Worm (Caenorhabditis elegans) whole organism, mixed stage, embryonic: ENCODE results near the gene F53C11.9.

Experiments
- M03D4.4 ChIP-seq: sonication (generic microtip); optimal IDR thresholded peaks from 2 replicates; lab custom pipeline; 2017; ENCODE audit warnings: mild to moderate bottlenecking, missing genetic modification characterization, missing compliant biosample characterization
- bed-3 ChIP-seq: fragments of 200-800 bp; sonication (Bioruptor generic); optimal IDR thresholded peaks from 3 replicates; lab custom pipeline; 2018; ENCODE audit warnings: mild to moderate bottlenecking, missing genetic modification characterization, moderate library complexity, missing compliant biosample characterization
- blmp-1 ChIP-seq: fragments of 150-350 bp; optimal IDR thresholded peaks from 2 replicates; lab custom pipeline; 2014; ENCODE audit warnings: missing biosample characterization, missing genetic modification characterization
- ceh-39 ChIP-seq: fragments of 150-350 bp; optimal IDR thresholded peaks from 2 replicates; lab custom pipeline; 2014; ENCODE audit warnings: missing biosample characterization, missing genetic modification characterization
- ceh-83 ChIP-seq: fragments of 200-800 bp; sonication (Bioruptor generic); optimal IDR thresholded peaks from 2 replicates; lab custom pipeline; 2018; ENCODE audit warnings: mild to moderate bottlenecking, missing genetic modification characterization, missing compliant biosample characterization
- ces-1 ChIP-seq: fragments of 150-350 bp; optimal IDR thresholded peaks from 2 replicates; lab custom pipeline; 2014; ENCODE audit warnings: missing biosample characterization, missing genetic modification reagents, missing genetic modification characterization
- cnd-1 ChIP-seq: fragments of 200-800 bp; sonication (Bioruptor generic); optimal IDR thresholded peaks from 2 replicates; lab custom pipeline; 2018; ENCODE audit warnings: mild to moderate bottlenecking, missing genetic modification characterization, missing compliant biosample characterization
- drap-1 ChIP-seq: fragments of 200-800 bp; sonication (Bioruptor generic); optimal IDR thresholded peaks from 3 replicates; lab custom pipeline; 2018; ENCODE audit warnings: mild to moderate bottlenecking, missing genetic modification characterization, missing compliant biosample characterization
- elt-1 ChIP-seq: sonication (generic microtip); optimal IDR thresholded peaks from 2 replicates; lab custom pipeline; 2017; ENCODE audit warnings: missing genetic modification characterization, mild to moderate bottlenecking, missing compliant biosample characterization, antibody characterized with exemption, moderate library complexity, borderline replicate concordance; ENCODE audit not compliant: insufficient read depth
- elt-3 ChIP-seq: fragments of 150-350 bp; optimal IDR thresholded peaks from 2 replicates; lab custom pipeline; 2014; ENCODE audit warnings: missing biosample characterization, missing genetic modification characterization
- flh-1 ChIP-seq: fragments of 200-800 bp; sonication (Bioruptor generic); optimal IDR thresholded peaks from 2 replicates; lab custom pipeline; 2018; ENCODE audit warnings: mild to moderate bottlenecking, missing genetic modification characterization, moderate library complexity, missing compliant biosample characterization
- ham-2 ChIP-seq: fragments of 200-800 bp; sonication (Bioruptor generic); optimal IDR thresholded peaks from 2 replicates; lab custom pipeline; 2018; ENCODE audit warnings: mild to moderate bottlenecking, missing genetic modification characterization, missing compliant biosample characterization
- hlh-1 ChIP-seq: fragments of 150-350 bp; optimal IDR thresholded peaks from 2 replicates; lab custom pipeline; 2014; ENCODE audit warnings: missing biosample characterization, missing genetic modification reagents, missing genetic modification characterization
- lin-13 ChIP-seq: fragments of 150-350 bp; optimal IDR thresholded peaks from 2 replicates; lab custom pipeline; 2014; ENCODE audit warnings: missing biosample characterization, missing genetic modification characterization
- lin-32 ChIP-seq: fragments of 200-800 bp; sonication (Bioruptor generic); optimal IDR thresholded peaks from 2 replicates; lab custom pipeline; 2018; ENCODE audit warnings: mild to moderate bottlenecking, missing genetic modification characterization, missing compliant biosample characterization
- lsy-2 ChIP-seq: fragments of 150-350 bp; optimal IDR thresholded peaks from 2 replicates; lab custom pipeline; 2014; ENCODE audit warnings: missing biosample characterization, missing genetic modification characterization
- mep-1 ChIP-seq: fragments of 150-350 bp; optimal IDR thresholded peaks from 2 replicates; lab custom pipeline; 2017; ENCODE audit warnings: missing biosample characterization, missing genetic modification reagents, missing genetic modification characterization, inconsistent platforms
- mls-2 ChIP-seq: sonication (generic microtip); optimal IDR thresholded peaks from 2 replicates; lab custom pipeline; 2016; ENCODE audit warnings: mild to moderate bottlenecking, missing genetic modification characterization, moderate library complexity, missing compliant biosample characterization
- nhr-12 ChIP-seq: fragments of 150-350 bp; optimal IDR thresholded peaks from 2 replicates; lab custom pipeline; 2014; ENCODE audit warnings: missing biosample characterization, missing genetic modification characterization
- nhr-2 ChIP-seq: fragments of 150-350 bp; optimal IDR thresholded peaks from 2 replicates; lab custom pipeline; 2014; ENCODE audit warnings: missing biosample characterization, missing genetic modification characterization
- nhr-237 ChIP-seq: fragments of 150-350 bp; optimal IDR thresholded peaks from 2 replicates; lab custom pipeline; 2014; ENCODE audit warnings: missing biosample characterization, missing genetic modification characterization
- pha-4 ChIP-seq: fragments of 150-350 bp; optimal IDR thresholded peaks from 2 replicates; lab custom pipeline; 2018; ENCODE audit warnings: missing biosample characterization, missing genetic modification reagents, missing genetic modification characterization
- sem-2 ChIP-seq: fragments of 200-800 bp; sonication (Bioruptor generic); optimal IDR thresholded peaks from 2 replicates; lab custom pipeline; 2018; ENCODE audit warnings: mild to moderate bottlenecking, missing genetic modification characterization, missing compliant biosample characterization
- snpc-4 ChIP-seq: fragments of 150-350 bp; optimal IDR thresholded peaks from 2 replicates; lab custom pipeline; 2014; ENCODE audit warnings: missing biosample characterization, missing genetic modification characterization
- sptf-1 ChIP-seq: sonication (generic microtip); optimal IDR thresholded peaks from 2 replicates; lab custom pipeline; 2017; ENCODE audit warnings: mild to moderate bottlenecking, missing genetic modification characterization, moderate library complexity, missing compliant biosample characterization
- tbx-8 ChIP-seq: fragments of 200-800 bp; sonication (Bioruptor generic); optimal IDR thresholded peaks from 2 replicates; lab custom pipeline; 2018; ENCODE audit warnings: mild to moderate bottlenecking, missing genetic modification characterization, moderate library complexity, missing compliant biosample characterization
- unc-120 ChIP-seq: sonication (generic microtip); optimal IDR thresholded peaks from 2 replicates; lab custom pipeline; 2017; ENCODE audit warnings: missing genetic modification characterization, missing compliant biosample characterization; ENCODE audit not compliant: poor library complexity, severe bottlenecking
- unc-62 ChIP-seq: fragments of 150-350 bp; optimal IDR thresholded peaks from 2 replicates; lab custom pipeline; 2014; ENCODE audit warnings: missing biosample characterization, missing genetic modification reagents, missing genetic modification characterization
- zip-8 ChIP-seq: fragments of 150-350 bp; optimal IDR thresholded peaks from 2 replicates; lab custom pipeline; 2014; ENCODE audit warnings: missing biosample characterization, missing genetic modification characterization
- ztf-11 ChIP-seq: fragments of 150-350 bp; optimal IDR thresholded peaks from 2 replicates; lab custom pipeline; 2014; ENCODE audit warnings: missing biosample characterization, missing genetic modification characterization

The F53C11.9 gene

DNA sequence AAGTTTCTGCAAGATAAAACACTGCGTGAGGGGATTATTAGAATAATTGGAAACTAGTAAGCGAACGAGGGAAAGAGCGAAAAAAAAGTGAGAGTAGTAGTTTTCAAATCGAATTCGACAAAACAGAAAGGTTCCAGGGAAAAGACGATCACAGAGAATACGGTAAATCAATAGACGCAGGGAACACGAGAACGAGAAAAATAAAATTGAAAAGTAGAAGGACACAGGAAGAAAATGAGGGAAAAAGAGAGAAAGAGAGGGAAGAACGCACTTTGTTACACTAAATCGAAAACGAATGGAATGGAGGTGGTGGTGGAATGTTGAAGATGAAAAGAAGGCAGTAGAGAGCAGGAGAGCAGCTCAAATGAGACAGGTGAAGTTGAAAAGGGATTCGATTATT, 29.4 kb downstream of the F53C11.9 start, which contains the start of gene swan-1:
swan-1 (minus strand) TSS at position 6 of the 400 bp plus-strand sequence.
- TF ChIP-seq hlh-1 (tag; lab: Kevin White, UChicago) (peak; percentile 41), lin-32 (GFP tag; lab: Kevin White, UChicago) (no peak), unc-120 (tag; lab: Kevin White, UChicago) (peak; percentile 40)

DNA sequence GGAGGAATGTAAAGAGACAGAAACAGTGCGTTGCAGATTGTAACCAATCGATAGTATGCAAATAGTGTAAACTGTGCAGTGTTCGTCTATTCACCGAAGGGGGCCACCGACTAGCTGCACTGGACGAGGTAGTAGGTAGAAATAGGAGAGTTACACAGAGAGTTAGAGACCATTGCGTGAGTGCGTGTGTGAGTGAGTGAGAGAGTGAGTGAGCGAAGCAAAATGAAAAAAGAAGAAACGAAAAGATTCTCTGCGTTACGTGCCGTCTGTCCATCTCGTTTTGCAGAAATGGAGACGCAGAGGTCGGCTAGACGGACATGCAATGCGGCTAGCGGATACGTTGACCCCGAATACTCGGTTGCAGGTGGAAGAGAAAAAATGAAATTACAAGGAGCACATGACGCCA, 30.6 kb downstream of the F53C11.9 start:
- TF ChIP-seq unc-120 (tag; lab: Kevin White, UChicago) (peak; percentile 74), drap-1 (GFP tag; lab: Kevin White, UChicago) (peak; percentile 9), nhr-2 (tag; lab: Kevin White, UChicago) (peak; percentile 76), M03D4.4 (tag; lab: Kevin White, UChicago) (peak; percentile 45), cnd-1 (tag; lab: Kevin White, UChicago) (peak; percentile 69), lin-13 (peak; percentile 15), nhr-237 (tag; lab: Kevin White, UChicago) (no peak), pha-4 (tag; lab: Kevin White, UChicago) (peak; percentile 64), unc-62 (GFP tag; lab: Kevin White, UChicago) (peak; percentile 56), ceh-39 (tag; lab: Kevin White, UChicago) (peak; percentile 78), snpc-4 (tag; lab: Kevin White, UChicago) (no peak), mep-1 (peak; percentile 74), ztf-11 (tag; lab: Kevin White, UChicago) (no peak), lsy-2 (tag; lab: Kevin White, UChicago) (peak; percentile 16), zip-8 (tag; lab: Kevin White, UChicago) (peak; percentile 3), ham-2 (GFP tag; lab: Kevin White, UChicago) (peak; percentile 96), hlh-1 (tag; lab: Kevin White, UChicago) (peak; percentile 80), mls-2 (tag; lab: Kevin White, UChicago) (peak; percentile 75), ces-1 (peak; percentile 43), sptf-1 (tag; lab: Kevin White, UChicago) (peak; percentile 53), elt-3 (tag; lab: Kevin White, UChicago) (no peak)

DNA sequence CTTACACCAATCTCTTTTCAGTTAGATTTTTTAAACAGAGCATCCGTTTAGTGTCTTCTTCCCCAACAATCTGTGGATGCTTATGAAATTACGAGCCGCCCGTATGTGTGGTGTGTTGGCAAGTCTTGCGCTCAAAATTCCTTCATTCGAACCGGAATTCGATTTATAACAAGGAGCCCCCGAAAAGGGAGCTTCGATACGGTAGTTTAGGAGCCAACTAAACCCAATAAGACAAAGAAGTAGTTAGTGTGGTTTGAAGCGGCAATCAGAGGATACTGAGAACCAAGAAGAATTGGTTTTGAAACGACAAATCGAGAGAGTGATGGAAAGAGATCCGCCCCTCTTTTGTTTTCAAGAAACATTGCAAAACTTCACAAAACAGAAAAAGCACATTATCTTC, 34.5 kb downstream of the F53C11.9 start:
- TF ChIP-seq tbx-8 (GFP tag; lab: Kevin White, UChicago) (no peak), ces-1 (peak; percentile 89)

- no peak for TF ChIP-seq elt-3 (tag; lab: Kevin White, UChicago)
- no peak for TF ChIP-seq cnd-1 (tag; lab: Kevin White, UChicago)
- TF ChIP-seq drap-1 (GFP tag; lab: Kevin White, UChicago) = no peak
- no peak for TF ChIP-seq blmp-1 (tag; lab: Kevin White, UChicago)
- no peak for TF ChIP-seq pha-4 (tag; lab: Kevin White, UChicago)
- no peak for TF ChIP-seq unc-120 (tag; lab: Kevin White, UChicago)
- no peak for TF ChIP-seq zip-8 (tag; lab: Kevin White, UChicago)
- TF ChIP-seq ceh-39 (tag; lab: Kevin White, UChicago) = no peak
Observed at ce11 chrV:13812931-13813330, 35.1 kb downstream of the F53C11.9 start, which contains the start of gene ceh-24. ceh-24 (plus strand) TSS chrV:13813231.

ce11 chrV:13816877-13817276, 39.1 kb downstream of the F53C11.9 start, which contains the start of gene F55B12.2:
F55B12.2 (minus strand) TSS chrV:13816977.
- no peak for TF ChIP-seq mls-2 (tag; lab: Kevin White, UChicago)
- no peak for TF ChIP-seq ham-2 (GFP tag; lab: Kevin White, UChicago)
- no peak for TF ChIP-seq flh-1
- TF ChIP-seq sem-2 (GFP tag; lab: Kevin White, UChicago) = no peak
- TF ChIP-seq nhr-237 (tag; lab: Kevin White, UChicago) = no peak
- no peak for TF ChIP-seq sptf-1 (tag; lab: Kevin White, UChicago)
- no peak for TF ChIP-seq bed-3 (GFP tag; lab: Kevin White, UChicago)
- TF ChIP-seq lin-32 (GFP tag; lab: Kevin White, UChicago) = no peak
- no peak for TF ChIP-seq ceh-83
- no peak for TF ChIP-seq nhr-12 (tag; lab: Kevin White, UChicago)
- no peak for TF ChIP-seq elt-1 (tag; lab: Kevin White, UChicago)
- no peak for TF ChIP-seq drap-1 (GFP tag; lab: Kevin White, UChicago)
- no peak for TF ChIP-seq M03D4.4 (tag; lab: Kevin White, UChicago)
- TF ChIP-seq tbx-8 (GFP tag; lab: Kevin White, UChicago) = no peak
- no peak for TF ChIP-seq nhr-2 (tag; lab: Kevin White, UChicago)
- no peak for TF ChIP-seq unc-62 (GFP tag; lab: Kevin White, UChicago)
